Fruit fly (Drosophila melanogaster): ENCODE data around the gene CG15482.

CG15482 gene

DNA sequence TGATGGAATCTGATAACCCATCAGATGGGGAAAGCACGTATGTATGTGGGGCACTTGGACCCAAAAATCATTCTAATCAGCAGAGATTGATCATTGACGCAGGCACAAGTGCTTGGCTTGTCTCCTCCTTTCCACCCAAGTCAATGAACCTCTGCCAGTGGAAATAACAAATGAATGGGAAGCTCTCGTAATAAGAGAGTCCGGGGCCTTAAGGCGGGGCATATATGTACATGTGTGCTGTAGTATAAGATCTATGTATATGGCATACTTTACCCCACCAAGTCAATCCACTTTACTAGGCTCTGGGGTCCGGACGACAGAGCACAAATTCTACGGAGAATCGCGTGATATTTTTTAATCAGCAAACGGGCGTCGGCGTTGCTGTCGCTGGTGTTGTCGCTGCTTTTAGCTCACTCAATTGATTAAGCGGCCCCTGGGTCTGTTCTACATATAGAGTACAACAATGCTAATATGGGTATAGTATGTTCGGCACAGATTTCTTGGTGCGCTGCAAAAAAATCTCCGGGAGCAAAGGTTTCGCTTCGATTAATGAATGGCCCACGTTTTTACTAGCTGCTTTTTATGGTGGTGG lies 5.4 kb downstream of the CG15482 start (continued):
- no peak for TF ChIP-seq CG14860 (GFP tag; IDR thresholded peaks at IDR 0.05; ENCODE audit: partially characterized antibody)
- no peak for TF ChIP-seq ac (GFP tag; optimal IDR thresholded peaks at IDR 0.05)
- no peak for TF ChIP-seq da (GFP tag; optimal IDR thresholded peaks at IDR 0.05)
- no peak for TF ChIP-seq Dp (GFP tag; optimal IDR thresholded peaks at IDR 0.05)
- no peak for TF ChIP-seq CG1647 (GFP tag; optimal IDR thresholded peaks at IDR 0.05)
- no peak for TF ChIP-seq her (GFP tag; optimal IDR thresholded peaks at IDR 0.05)
- no peak for TF ChIP-seq twi (tag; optimal IDR thresholded peaks at IDR 0.05)
- no peak for TF ChIP-seq eve (GFP tag; optimal IDR thresholded peaks at IDR 0.05)
- TF ChIP-seq CG10267 (tag; optimal IDR thresholded peaks at IDR 0.05): no peak
- peak; percentile 96 for TF ChIP-seq CG34376 (GFP tag; optimal IDR thresholded peaks at IDR 0.05)
- TF ChIP-seq CG9817 (tag; optimal IDR thresholded peaks at IDR 0.05): no peak
- no peak for TF ChIP-seq CG3838 (GFP tag; optimal IDR thresholded peaks at IDR 0.05)
- TF ChIP-seq Poxn (GFP tag; IDR thresholded peaks at IDR 0.05): no peak
- TF ChIP-seq sqz (GFP tag; optimal IDR thresholded peaks at IDR 0.05): no peak
- TF ChIP-seq Atf6 (GFP tag; IDR thresholded peaks at IDR 0.05): 0 out of 2 replicates have a peak, but pooled peaks have one; percentile 22
- TF ChIP-seq tin (GFP tag; optimal IDR thresholded peaks at IDR 0.05): no peak
- no peak for TF ChIP-seq lov (optimal IDR thresholded peaks at IDR 0.05)
- no peak for TF ChIP-seq lov (GFP tag; IDR thresholded peaks at IDR 0.05)
- no peak for TF ChIP-seq GATAe (GFP tag; conservative IDR thresholded peaks at IDR 0.05)
- no peak for TF ChIP-seq CG9932 (GFP tag; IDR thresholded peaks at IDR 0.05)
- TF ChIP-seq CG17359 (tag; optimal IDR thresholded peaks at IDR 0.05): no peak
- peak; percentile 23 for TF ChIP-seq mirr (GFP tag; optimal IDR thresholded peaks at IDR 0.05)
- TF ChIP-seq dpn (GFP tag; optimal IDR thresholded peaks at IDR 0.05): no peak
- no peak for TF ChIP-seq row (GFP tag; IDR thresholded peaks at IDR 0.05)
- no peak for TF ChIP-seq sim (GFP tag; IDR thresholded peaks at IDR 0.05)
- TF ChIP-seq fd102C (GFP tag; optimal IDR thresholded peaks at IDR 0.05): no peak
- no peak for TF ChIP-seq crc (GFP tag; optimal IDR thresholded peaks at IDR 0.05)
- no peak for TF ChIP-seq Kr (GFP tag; optimal IDR thresholded peaks at IDR 0.05)
- no peak for TF ChIP-seq CG17361 (GFP tag; IDR thresholded peaks at IDR 0.05)
- no peak for TF ChIP-seq CG11696 (GFP tag; IDR thresholded peaks at IDR 0.05)
- no peak for TF ChIP-seq CG10959 (GFP tag; IDR thresholded peaks at IDR 0.05)
- TF ChIP-seq en (GFP tag; optimal IDR thresholded peaks at IDR 0.05): no peak
- TF ChIP-seq CG11723 (GFP tag; optimal IDR thresholded peaks at IDR 0.05): no peak
- no peak for TF ChIP-seq z (GFP tag; IDR thresholded peaks at IDR 0.05)
- TF ChIP-seq Hr51 (GFP tag; optimal IDR thresholded peaks at IDR 0.05): no peak
- TF ChIP-seq CG3407 (GFP tag; optimal IDR thresholded peaks at IDR 0.05): no peak
- no peak for TF ChIP-seq CG2712 (tag; optimal IDR thresholded peaks at IDR 0.05)
- no peak for TF ChIP-seq h (optimal IDR thresholded peaks at IDR 0.05)
- no peak for TF ChIP-seq nerfin-2 (GFP tag; IDR thresholded peaks at IDR 0.05; ENCODE audit: partially characterized antibody)
- TF ChIP-seq CG9727 (GFP tag; optimal IDR thresholded peaks at IDR 0.05): no peak
- no peak for TF ChIP-seq Fer3 (tag; optimal IDR thresholded peaks at IDR 0.05)
- no peak for TF ChIP-seq fd3F (GFP tag; optimal IDR thresholded peaks at IDR 0.05)
- no peak for TF ChIP-seq Rx (GFP tag; IDR thresholded peaks at IDR 0.05)
- TF ChIP-seq CG8944 (GFP tag; optimal IDR thresholded peaks at IDR 0.05): no peak
- TF ChIP-seq HLHmδ (GFP tag; optimal IDR thresholded peaks at IDR 0.05): no peak

Measured in whole organism, embryonic.